ENCODE assay signal across 3 worm cellular contexts in genomic region chrV:2656159-2656558, ce11.
TF ChIP-seq lines count a peak whose summit lies in the region.

No protein-coding gene starts in this region.

TF ChIP-seq in whole organism, L3 larva, 47 proteins besides CTCF, POLR2A, EP300 and RAD21:
- TF ChIP-seq pha-4 (tag; optimal IDR thresholded peaks at IDR 0.05; lab: Kevin White, UChicago) (peak; percentile 78), lsy-12 (tag; optimal IDR thresholded peaks at IDR 0.05; lab: Kevin White, UChicago) (no peak), ZK546.5 (tag; optimal IDR thresholded peaks at IDR 0.05; lab: Kevin White, UChicago) (no peak), ceh-28 (tag; optimal IDR thresholded peaks at IDR 0.05; lab: Kevin White, UChicago) (no peak), skn-1 (tag; optimal IDR thresholded peaks at IDR 0.05; lab: Kevin White, UChicago) (no peak), nhr-11 (tag; optimal IDR thresholded peaks at IDR 0.05; lab: Kevin White, UChicago) (no peak), elt-2 (tag; optimal IDR thresholded peaks at IDR 0.05; lab: Kevin White, UChicago) (peak; percentile 43), pqm-1 (tag; optimal IDR thresholded peaks at IDR 0.05; lab: Kevin White, UChicago) (no peak)
TF ChIP-seq in whole organism, L3 larva: peak in this region for 2.

TF ChIP-seq in whole organism, L4 larva, 104 proteins besides CTCF, POLR2A, EP300 and RAD21:
- TF ChIP-seq ctbp-1 (GFP tag; IDR thresholded peaks at IDR 0.05; lab: Robert Waterston, UW) (no peak), nhr-77 (tag; optimal IDR thresholded peaks at IDR 0.05; lab: Kevin White, UChicago) (peak; percentile 1), duxl-1 (tag; optimal IDR thresholded peaks at IDR 0.05; lab: Kevin White, UChicago; ENCODE audit: poor library complexity) (no peak), hmg-1.1 (GFP tag; IDR thresholded peaks at IDR 0.05; lab: Robert Waterston, UW) (no peak), dmd-6 (GFP tag; IDR thresholded peaks at IDR 0.05; lab: Robert Waterston, UW) (0 out of 2 replicates have a peak, but pooled peaks have one; percentile 7), set-16 (GFP tag; IDR thresholded peaks at IDR 0.05; lab: Robert Waterston, UW) (no peak), pqm-1 (tag; optimal IDR thresholded peaks at IDR 0.05; lab: Kevin White, UChicago) (peak; percentile 2), daf-16 (GFP tag; optimal IDR thresholded peaks at IDR 0.05; lab: Kevin White, UChicago) (no peak), daf-16 (tag; optimal IDR thresholded peaks at IDR 0.05; lab: Kevin White, UChicago) (peak; percentile 97), tag-97 (GFP tag; IDR thresholded peaks at IDR 0.05; lab: Robert Waterston, UW) (no peak), attf-4 (tag; optimal IDR thresholded peaks at IDR 0.05; lab: Kevin White, UChicago) (no peak), ztf-7 (tag; optimal IDR thresholded peaks at IDR 0.05; lab: Kevin White, UChicago) (no peak), tra-1 (GFP tag; IDR thresholded peaks at IDR 0.05; lab: Robert Waterston, UW) (no peak), nhr-111 (GFP tag; optimal IDR thresholded peaks at IDR 0.05; lab: Kevin White, UChicago) (no peak), mep-1 (tag; optimal IDR thresholded peaks at IDR 0.05; lab: Kevin White, UChicago) (no peak), dve-1 (tag; optimal IDR thresholded peaks at IDR 0.05; lab: Kevin White, UChicago; ENCODE audit: insufficient read depth) (peak; percentile 67)

TF ChIP-seq in whole organism, young adult, 124 proteins besides CTCF, POLR2A, EP300 and RAD21:
- TF ChIP-seq madf-6 (GFP tag; IDR thresholded peaks at IDR 0.05; lab: Robert Waterston, UW): peak; percentile 46; the same call in 1 of the 2 replicates
- peak; percentile 7 for TF ChIP-seq attf-5 (GFP tag; optimal IDR thresholded peaks at IDR 0.05; lab: Kevin White, UChicago)
- no peak for TF ChIP-seq nfyb-1 (GFP tag; IDR thresholded peaks at IDR 0.05; lab: Robert Waterston, UW)
- TF ChIP-seq madf-8 (GFP tag; conservative IDR thresholded peaks at IDR 0.05; lab: Robert Waterston, UW): 0 out of 2 replicates have a peak, but pooled peaks have one; percentile 13
- TF ChIP-seq nhr-80 (tag; optimal IDR thresholded peaks at IDR 0.05; lab: Kevin White, UChicago): peak; percentile 21
